Fruit fly (Drosophila melanogaster): ENCODE data around the gene Grip.
"Not testable (repeated sequence)": the region's sequence is repeated elsewhere in the genome, so short reads cannot be mapped to it uniquely, and the experiment has no call there.

Gene Grip

dm6 chrX:5942306-5942705 lies 23.8 kb upstream of the Grip start, which contains the start of gene CG12728:
CG12728 (plus strand) TSS chrX:5942606.
- not testable (repeated sequence) for TF ChIP-seq CG8478, CTCF (optimal IDR thresholded peaks at IDR 0.05)

- not testable (repeated sequence) for TF ChIP-seq CTCF, CG8478 (optimal IDR thresholded peaks at IDR 0.05)
Measured at dm6 chrX:5945052-5945830, 20.8 kb upstream of the Grip start, which contains the start of gene CG32756. CG32756 (plus strand) TSS chrX:5945682.

dm6 chrX:5947870-5948498 lies 18.1 kb upstream of the Grip start, which contains the start of gene CG6041:
CG6041 (plus strand) TSS chrX:5948160.
- TF ChIP-seq CTCF (optimal IDR thresholded peaks at IDR 0.05) (no peak), CG8478 (optimal IDR thresholded peaks at IDR 0.05) (no peak)

- TF ChIP-seq CG8478 (optimal IDR thresholded peaks at IDR 0.05) = no peak
- no peak for TF ChIP-seq CTCF (optimal IDR thresholded peaks at IDR 0.05)
Measured at dm6 chrX:5949951-5950350, 16.1 kb upstream of the Grip start, which contains the start of gene CG32755. CG32755 (plus strand) TSS chrX:5950251.

dm6 chrX:5952265-5952664 lies 13.8 kb upstream of the Grip start, which contains the start of gene CG6048:
CG6048 (plus strand) TSS chrX:5952565.
- TF ChIP-seq CTCF (optimal IDR thresholded peaks at IDR 0.05) (no peak), CG8478 (optimal IDR thresholded peaks at IDR 0.05) (no peak)

- TF ChIP-seq CG8478 (optimal IDR thresholded peaks at IDR 0.05) (no peak), CTCF (optimal IDR thresholded peaks at IDR 0.05) (no peak)
Measured at dm6 chrX:5955207-5955679, 10.8 kb upstream of the Grip start, which contains the start of gene CG6067. CG6067 (plus strand) TSS chrX:5955629.

dm6 chrX:5956646-5957441 lies 9.2 kb upstream of the Grip start:
- TF ChIP-seq CTCF (optimal IDR thresholded peaks at IDR 0.05) (peak; percentile 77 to 81), CG8478 (optimal IDR thresholded peaks at IDR 0.05) (no peak)

- TF ChIP-seq CG8478 (optimal IDR thresholded peaks at IDR 0.05) (no peak), CTCF (optimal IDR thresholded peaks at IDR 0.05) (peak; percentile 48 to 58)
Measured at dm6 chrX:5964169-5964686, 1.9 kb upstream of the Grip start.

- no peak for TF ChIP-seq CG8478 (optimal IDR thresholded peaks at IDR 0.05)
- no peak for TF ChIP-seq CTCF (optimal IDR thresholded peaks at IDR 0.05)
Measured at dm6 chrX:5968094-5968723, 2.1 kb downstream of the Grip start.

- no peak for TF ChIP-seq CG8478 (optimal IDR thresholded peaks at IDR 0.05)
- no peak for TF ChIP-seq CTCF (optimal IDR thresholded peaks at IDR 0.05)
Measured at dm6 chrX:5969860-5970665, 4.0 kb downstream of the Grip start.

dm6 chrX:5970666-5971057 lies 4.6 kb downstream of the Grip start:
- no peak for TF ChIP-seq CG8478 (optimal IDR thresholded peaks at IDR 0.05)
- no peak for TF ChIP-seq CTCF (optimal IDR thresholded peaks at IDR 0.05)

- no peak for TF ChIP-seq CTCF (optimal IDR thresholded peaks at IDR 0.05)
Measured at dm6 chrX:5972030-5972429, 6.0 kb downstream of the Grip start.

- TF ChIP-seq CG8478 (optimal IDR thresholded peaks at IDR 0.05) (no peak), CTCF (optimal IDR thresholded peaks at IDR 0.05) (no peak)
Measured at dm6 chrX:5973389-5974025, 7.4 kb downstream of the Grip start.

Data from S2 (cell line).